Worm (Caenorhabditis elegans) whole organism, midembryonic: ENCODE measurements around the gene C05C10.8.

ENCODE experiments used
- T22C8.4 ChIP-seq: fragments of 200-800 bp; sonication (Bioruptor generic); IDR thresholded peaks from 2 replicates; pipeline ENCODE4 v1.3.6; 2022; ENCODE audit warnings: missing genetic modification characterization, missing compliant biosample characterization
- cog-1 ChIP-seq: sonication (generic microtip); optimal IDR thresholded peaks from 2 replicates; lab custom pipeline; 2016; ENCODE audit warnings: missing genetic modification characterization, missing compliant biosample characterization
- flt-1 ChIP-seq: fragments of 200-800 bp; sonication (Bioruptor generic); IDR thresholded peaks from 2 replicates; pipeline ENCODE4 v1.3.6; 2022; ENCODE audit warnings: missing genetic modification characterization, missing compliant biosample characterization
- klf-2 ChIP-seq: fragments of 200-800 bp; sonication (Bioruptor generic); conservative IDR thresholded peaks from 2 replicates; pipeline ENCODE4 v1.3.6; 2022; ENCODE audit warnings: missing genetic modification reagents, missing genetic modification characterization, missing compliant biosample characterization
- med-1 ChIP-seq: sonication (generic microtip); optimal IDR thresholded peaks from 2 replicates; lab custom pipeline; 2017; ENCODE audit warnings: missing genetic modification characterization, mild to moderate bottlenecking, missing compliant biosample characterization, antibody characterized with exemption, missing genetic modification reagents; ENCODE audit not compliant: insufficient read depth
- ref-1 ChIP-seq: fragments of 200-800 bp; sonication (Bioruptor generic); conservative IDR thresholded peaks from 2 replicates; pipeline ENCODE4 v1.3.6; 2022; ENCODE audit warnings: missing genetic modification reagents, missing genetic modification characterization, missing compliant biosample characterization
- tab-1 ChIP-seq: fragments of 200-800 bp; sonication (Bioruptor generic); IDR thresholded peaks from 2 replicates; pipeline ENCODE4 v1.3.6; 2022; ENCODE audit warnings: missing genetic modification characterization, missing compliant biosample characterization
- ztf-23 ChIP-seq: fragments of 200-800 bp; sonication (Bioruptor generic); IDR thresholded peaks from 2 replicates; pipeline ENCODE4 v1.3.6; 2022; ENCODE audit warnings: missing genetic modification reagents, missing genetic modification characterization, missing compliant biosample characterization
- ztf-29 ChIP-seq: fragments of 200-800 bp; sonication (Bioruptor generic); IDR thresholded peaks from 2 replicates; pipeline ENCODE4 v1.3.6; 2022; ENCODE audit warnings: missing genetic modification reagents, missing genetic modification characterization, missing compliant biosample characterization

The C05C10.8 gene

ce11 chrII:9943837-9944236 is 26.0 kb upstream of the C05C10.8 start, which contains the start of gene flad-1:
Gene flad-1 (plus strand): TSS chrII:9944137.
- TF ChIP-seq ztf-29 (GFP tag; lab: Robert Waterston, UW) = no peak

- TF ChIP-seq cog-1 (tag; lab: Kevin White, UChicago) (no peak), flt-1 (GFP tag; lab: Robert Waterston, UW) (no peak), med-1 (GFP tag; lab: Kevin White, UChicago) (no peak)
Measured at ce11 chrII:9943246-9943645, 25.4 kb upstream of the C05C10.8 start.

- TF ChIP-seq T22C8.4 (GFP tag; lab: Robert Waterston, UW) = no peak
- TF ChIP-seq tab-1 (GFP tag; lab: Robert Waterston, UW) = no peak; the same call in 1 of the 2 replicates
- no peak for TF ChIP-seq ref-1 (GFP tag; lab: Robert Waterston, UW)
- TF ChIP-seq cog-1 (tag; lab: Kevin White, UChicago) = peak; percentile 64
- peak; percentile 74; the same call in 1 of the 2 replicates for TF ChIP-seq flt-1 (GFP tag; lab: Robert Waterston, UW)
- peak; percentile 54; the same call in 1 of the 2 replicates for TF ChIP-seq ztf-29 (GFP tag; lab: Robert Waterston, UW)
- peak; percentile 69; the same call in 1 of the 2 replicates for TF ChIP-seq ztf-23
- no peak for TF ChIP-seq med-1 (GFP tag; lab: Kevin White, UChicago)
- TF ChIP-seq klf-2 (GFP tag; lab: Robert Waterston, UW) = peak; percentile 73
Measured at ce11 chrII:9940430-9940829, 22.6 kb upstream of the C05C10.8 start, which contains the start of gene ufd-3. Gene ufd-3 (plus strand): TSS chrII:9940753.

- TF ChIP-seq ztf-29 (GFP tag; lab: Robert Waterston, UW) = no peak
- no peak for TF ChIP-seq flt-1 (GFP tag; lab: Robert Waterston, UW)
- no peak for TF ChIP-seq ztf-23
- TF ChIP-seq tab-1 (GFP tag; lab: Robert Waterston, UW) = no peak
- no peak for TF ChIP-seq ref-1 (GFP tag; lab: Robert Waterston, UW)
- TF ChIP-seq med-1 (GFP tag; lab: Kevin White, UChicago) = no peak
- TF ChIP-seq T22C8.4 (GFP tag; lab: Robert Waterston, UW) = no peak
- TF ChIP-seq cog-1 (tag; lab: Kevin White, UChicago) = no peak
- no peak for TF ChIP-seq klf-2 (GFP tag; lab: Robert Waterston, UW)
Measured at ce11 chrII:9938877-9939276, 21.1 kb upstream of the C05C10.8 start, which contains the start of the genes C05C10.7 and C05C10.5. Gene C05C10.7 (minus strand): TSS chrII:9938971. Gene C05C10.5 (plus strand): TSS chrII:9939040.

ce11 chrII:9937611-9938010 is 19.8 kb upstream of the C05C10.8 start:
- TF ChIP-seq flt-1 (GFP tag; lab: Robert Waterston, UW) = no peak
- TF ChIP-seq cog-1 (tag; lab: Kevin White, UChicago) = no peak
- no peak for TF ChIP-seq ztf-23
- TF ChIP-seq T22C8.4 (GFP tag; lab: Robert Waterston, UW) = no peak
- TF ChIP-seq klf-2 (GFP tag; lab: Robert Waterston, UW) = no peak
- TF ChIP-seq tab-1 (GFP tag; lab: Robert Waterston, UW) = no peak
- TF ChIP-seq ztf-29 (GFP tag; lab: Robert Waterston, UW) = no peak
- TF ChIP-seq ref-1 (GFP tag; lab: Robert Waterston, UW) = no peak
- no peak for TF ChIP-seq med-1 (GFP tag; lab: Kevin White, UChicago)

- TF ChIP-seq ref-1 (GFP tag; lab: Robert Waterston, UW) = no peak
- no peak for TF ChIP-seq T22C8.4 (GFP tag; lab: Robert Waterston, UW)
- TF ChIP-seq flt-1 (GFP tag; lab: Robert Waterston, UW) = no peak
- no peak for TF ChIP-seq klf-2 (GFP tag; lab: Robert Waterston, UW)
- no peak for TF ChIP-seq cog-1 (tag; lab: Kevin White, UChicago)
- no peak for TF ChIP-seq med-1 (GFP tag; lab: Kevin White, UChicago)
- no peak for TF ChIP-seq ztf-23
- TF ChIP-seq ztf-29 (GFP tag; lab: Robert Waterston, UW) = no peak
- TF ChIP-seq tab-1 (GFP tag; lab: Robert Waterston, UW) = no peak
Measured at ce11 chrII:9936859-9937258, 19.1 kb upstream of the C05C10.8 start, which contains the start of gene C05C10.3. Gene C05C10.3 (minus strand): TSS chrII:9936893.

- TF ChIP-seq cog-1 (tag; lab: Kevin White, UChicago) (no peak), ztf-23 (no peak), T22C8.4 (GFP tag; lab: Robert Waterston, UW) (no peak), flt-1 (GFP tag; lab: Robert Waterston, UW) (no peak), ztf-29 (GFP tag; lab: Robert Waterston, UW) (no peak), ref-1 (GFP tag; lab: Robert Waterston, UW) (no peak), med-1 (GFP tag; lab: Kevin White, UChicago) (no peak), klf-2 (GFP tag; lab: Robert Waterston, UW) (no peak), tab-1 (GFP tag; lab: Robert Waterston, UW) (no peak)
Measured at ce11 chrII:9935664-9936063, 17.9 kb upstream of the C05C10.8 start.

- TF ChIP-seq cog-1 (tag; lab: Kevin White, UChicago) (no peak), med-1 (GFP tag; lab: Kevin White, UChicago) (no peak), klf-2 (GFP tag; lab: Robert Waterston, UW) (no peak), flt-1 (GFP tag; lab: Robert Waterston, UW) (no peak), ref-1 (GFP tag; lab: Robert Waterston, UW) (no peak), T22C8.4 (GFP tag; lab: Robert Waterston, UW) (no peak), ztf-29 (GFP tag; lab: Robert Waterston, UW) (no peak), tab-1 (GFP tag; lab: Robert Waterston, UW) (no peak), ztf-23 (no peak)
Measured at ce11 chrII:9935044-9935599, 17.3 kb upstream of the C05C10.8 start.

- TF ChIP-seq klf-2 (GFP tag; lab: Robert Waterston, UW) (no peak), ztf-23 (no peak), ztf-29 (GFP tag; lab: Robert Waterston, UW) (no peak), ref-1 (GFP tag; lab: Robert Waterston, UW) (no peak), flt-1 (GFP tag; lab: Robert Waterston, UW) (no peak), tab-1 (GFP tag; lab: Robert Waterston, UW) (no peak), cog-1 (tag; lab: Kevin White, UChicago) (no peak), T22C8.4 (GFP tag; lab: Robert Waterston, UW) (no peak), med-1 (GFP tag; lab: Kevin White, UChicago) (no peak)
Measured at ce11 chrII:9934570-9934969, 16.8 kb upstream of the C05C10.8 start.
